Fruit fly (Drosophila melanogaster): ENCODE results near the gene CG15525.

Gene CG15525

dm6 chr3R:30012602-30013489 lies 15.4 kb upstream of the CG15525 start (continued):
- TF ChIP-seq pan (optimal IDR thresholded peaks at IDR 0.05) (no peak), pan (GFP tag; optimal IDR thresholded peaks at IDR 0.05 in 1 of 2, IDR thresholded peaks at IDR 0.05 in 1 of 2) (peak in 1 of 2 experiments; percentile 45), ewg (GFP tag; optimal IDR thresholded peaks at IDR 0.05) (no peak), Bteb2 (GFP tag; optimal IDR thresholded peaks at IDR 0.05) (no peak), dimm (GFP tag; IDR thresholded peaks at IDR 0.05) (no peak), ato (GFP tag; IDR thresholded peaks at IDR 0.05; ENCODE audit: partially characterized antibody) (no peak), fd96Cb (tag; optimal IDR thresholded peaks at IDR 0.05) (no peak), Deaf1 (tag; optimal IDR thresholded peaks at IDR 0.05) (no peak), CG13296 (GFP tag; optimal IDR thresholded peaks at IDR 0.05) (no peak), mirr (GFP tag; optimal IDR thresholded peaks at IDR 0.05) (peak; percentile 64), CG18011 (GFP tag; optimal IDR thresholded peaks at IDR 0.05) (no peak), CG1792 (GFP tag; optimal IDR thresholded peaks at IDR 0.05) (no peak), shn (GFP tag; optimal IDR thresholded peaks at IDR 0.05) (no peak), fd102C (GFP tag; optimal IDR thresholded peaks at IDR 0.05) (no peak), CG16863 (GFP tag; optimal IDR thresholded peaks at IDR 0.05) (no peak), vvl (GFP tag; IDR thresholded peaks at IDR 0.05) (no peak), vfl (GFP tag; optimal IDR thresholded peaks at IDR 0.05) (no peak), bsh (GFP tag; optimal IDR thresholded peaks at IDR 0.05) (no peak), Gug (GFP tag; IDR thresholded peaks at IDR 0.05) (0 out of 4 replicates have a peak, but pooled peaks have one; percentile 20), otp (GFP tag; IDR thresholded peaks at IDR 0.05) (peak; percentile 42; the same call in 1 of the 3 replicates), mam (GFP tag; optimal IDR thresholded peaks at IDR 0.05) (peak; percentile 60), pita (GFP tag; optimal IDR thresholded peaks at IDR 0.05) (no peak), amos (GFP tag; IDR thresholded peaks at IDR 0.05; ENCODE audit: partially characterized antibody) (no peak), oc (tag; optimal IDR thresholded peaks at IDR 0.05) (no peak), croc (GFP tag; conservative IDR thresholded peaks at IDR 0.05) (no peak), CG8765 (GFP tag; IDR thresholded peaks at IDR 0.05) (no peak), D19B (GFP tag; optimal IDR thresholded peaks at IDR 0.05) (peak; percentile 9), dpn (GFP tag; optimal IDR thresholded peaks at IDR 0.05) (peak in 1 of 2 experiments; percentile 19), CG11093 (GFP tag; IDR thresholded peaks at IDR 0.05) (no peak), cwo (GFP tag; optimal IDR thresholded peaks at IDR 0.05) (peak; percentile 95), CG1647 (GFP tag; optimal IDR thresholded peaks at IDR 0.05) (no peak), hth (optimal IDR thresholded peaks at IDR 0.05) (no peak), jing (GFP tag; optimal IDR thresholded peaks at IDR 0.05) (no peak), CG12236 (GFP tag; optimal IDR thresholded peaks at IDR 0.05) (no peak), CG9215 (GFP tag; IDR thresholded peaks at IDR 0.05) (peak; percentile 27; the same call in 1 of the 2 replicates), odd (GFP tag; optimal IDR thresholded peaks at IDR 0.05) (no peak), CG12104 (GFP tag; optimal IDR thresholded peaks at IDR 0.05) (no peak), Ptx1 (GFP tag; IDR thresholded peaks at IDR 0.05) (0 out of 2 replicates have a peak, but pooled peaks have one; percentile 32), nerfin-2 (GFP tag; IDR thresholded peaks at IDR 0.05; ENCODE audit: partially characterized antibody) (no peak), dan (GFP tag; IDR thresholded peaks at IDR 0.05) (no peak), CG18262 (tag; optimal IDR thresholded peaks at IDR 0.05) (no peak), Ets97D (GFP tag; optimal IDR thresholded peaks at IDR 0.05) (no peak), Ravus (GFP tag; IDR thresholded peaks at IDR 0.05) (no peak), MBD-R2 (GFP tag; IDR thresholded peaks at IDR 0.05) (no peak; the same call in 1 of the 2 replicates), Meics (GFP tag; optimal IDR thresholded peaks at IDR 0.05) (peak; percentile 46), CG13894 (tag; optimal IDR thresholded peaks at IDR 0.05) (no peak), CG4707 (GFP tag; optimal IDR thresholded peaks at IDR 0.05) (no peak), lmd (GFP tag; IDR thresholded peaks at IDR 0.05) (peak; percentile 42; the same call in 1 of the 2 replicates), Sox100B (GFP tag; optimal IDR thresholded peaks at IDR 0.05) (no peak)
